Worm (Caenorhabditis elegans): ENCODE data around the gene ctsa-4.1.

Gene ctsa-4.1

DNA sequence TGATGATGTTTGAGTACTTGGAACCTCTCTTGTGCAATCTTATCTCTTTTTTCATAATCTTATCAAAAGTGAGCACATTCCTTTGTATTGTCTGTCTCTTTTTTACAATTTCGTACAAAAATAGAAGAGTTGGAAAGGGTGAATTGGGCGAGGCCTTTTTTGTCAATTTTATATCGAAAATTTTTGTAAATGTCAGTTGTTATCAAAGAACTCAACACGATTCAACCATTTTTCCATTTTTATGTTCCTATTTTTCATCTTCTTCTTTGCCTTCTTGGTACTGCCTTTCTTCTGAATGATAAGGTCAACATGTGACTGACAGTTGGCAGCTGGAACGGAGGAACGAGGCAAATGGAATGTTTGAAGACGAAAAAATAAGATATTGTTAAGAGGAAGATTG, 47.0 kb downstream of the ctsa-4.1 start (continued):
- TF ChIP-seq D2030.7 (GFP tag; IDR thresholded peaks at IDR 0.05), result no peak
- peak; percentile 33 for TF ChIP-seq unc-62 (GFP tag; optimal IDR thresholded peaks at IDR 0.05)
- no peak for TF ChIP-seq rpc-1 (optimal IDR thresholded peaks at IDR 0.05)
- no peak for TF ChIP-seq rpc-1 (tag; optimal IDR thresholded peaks at IDR 0.05)
- no peak for TF ChIP-seq lir-1 (GFP tag; conservative IDR thresholded peaks at IDR 0.05)
- TF ChIP-seq lag-1 (GFP tag; IDR thresholded peaks at IDR 0.05), result no peak
- no peak for TF ChIP-seq ceh-100 (GFP tag; IDR thresholded peaks at IDR 0.05)
- TF ChIP-seq madf-3 (GFP tag; IDR thresholded peaks at IDR 0.05), result no peak
- TF ChIP-seq aptf-3 (GFP tag; IDR thresholded peaks at IDR 0.05), result no peak
- peak; percentile 53 for TF ChIP-seq ets-4 (GFP tag; optimal IDR thresholded peaks at IDR 0.05)
- TF ChIP-seq attf-5 (GFP tag; optimal IDR thresholded peaks at IDR 0.05), result no peak
- TF ChIP-seq dpl-1 (GFP tag; optimal IDR thresholded peaks at IDR 0.05), result no peak
- no peak for TF ChIP-seq ztf-28 (GFP tag; IDR thresholded peaks at IDR 0.05)
- no peak for TF ChIP-seq lin-35 (GFP tag; optimal IDR thresholded peaks at IDR 0.05)
- TF ChIP-seq let-607 (tag; optimal IDR thresholded peaks at IDR 0.05), result peak in 1 of 2 experiments; percentile 24
- TF ChIP-seq ztf-25 (GFP tag; IDR thresholded peaks at IDR 0.05), result no peak
- TF ChIP-seq cebp-1 (GFP tag; IDR thresholded peaks at IDR 0.05), result no peak
- TF ChIP-seq cebp-1 (tag; optimal IDR thresholded peaks at IDR 0.05), result peak; percentile 16
- TF ChIP-seq ztf-3 (GFP tag; optimal IDR thresholded peaks at IDR 0.05), result no peak
- TF ChIP-seq nhr-90 (tag; optimal IDR thresholded peaks at IDR 0.05), result no peak
- no peak for TF ChIP-seq snpc-3.4 (tag; optimal IDR thresholded peaks at IDR 0.05)
- TF ChIP-seq dpff-1 (tag; optimal IDR thresholded peaks at IDR 0.05), result no peak
- TF ChIP-seq mcd-1 (GFP tag; IDR thresholded peaks at IDR 0.05), result no peak
- peak; percentile 26; the same call in 1 of the 2 replicates for TF ChIP-seq egl-44 (GFP tag; IDR thresholded peaks at IDR 0.05)
- TF ChIP-seq lin-40 (tag; optimal IDR thresholded peaks at IDR 0.05), result peak; percentile 12
- TF ChIP-seq F23B12.7 (tag; optimal IDR thresholded peaks at IDR 0.05; ENCODE audit: insufficient read depth), result peak; percentile 57
- peak; percentile 90 for TF ChIP-seq nhr-80 (tag; optimal IDR thresholded peaks at IDR 0.05)
- TF ChIP-seq nfya-1 (tag; optimal IDR thresholded peaks at IDR 0.05; ENCODE audit: borderline replicate concordance, insufficient read depth), result no peak
- TF ChIP-seq Y56A3A.18 (GFP tag; IDR thresholded peaks at IDR 0.05), result no peak
- TF ChIP-seq F49E8.2 (tag; optimal IDR thresholded peaks at IDR 0.05; ENCODE audit: insufficient read depth), result no peak
- no peak for TF ChIP-seq nfya-2 (GFP tag; IDR thresholded peaks at IDR 0.05)
- TF ChIP-seq him-1 (tag; optimal IDR thresholded peaks at IDR 0.05), result no peak
- TF ChIP-seq mel-28 (tag; optimal IDR thresholded peaks at IDR 0.05; ENCODE audit: borderline replicate concordance), result no peak
- TF ChIP-seq pbrm-1 (GFP tag; IDR thresholded peaks at IDR 0.05), result no peak
- no peak for TF ChIP-seq hmg-20 (GFP tag; IDR thresholded peaks at IDR 0.05)
- no peak for TF ChIP-seq akir-1 (GFP tag; optimal IDR thresholded peaks at IDR 0.05)
- TF ChIP-seq ceh-58 (GFP tag; IDR thresholded peaks at IDR 0.05), result no peak

- TF ChIP-seq attf-6 (GFP tag; IDR thresholded peaks at IDR 0.05) (no peak), hlh-12 (tag; optimal IDR thresholded peaks at IDR 0.05) (no peak), madf-8 (GFP tag; conservative IDR thresholded peaks at IDR 0.05) (no peak), hrde-1 (tag; optimal IDR thresholded peaks at IDR 0.05; ENCODE audit: borderline replicate concordance) (no peak), tbx-9 (tag; optimal IDR thresholded peaks at IDR 0.05; ENCODE audit: borderline replicate concordance) (no peak), ztf-25 (GFP tag; IDR thresholded peaks at IDR 0.05) (no peak), repo-1 (tag; optimal IDR thresholded peaks at IDR 0.05) (no peak), madf-3 (GFP tag; IDR thresholded peaks at IDR 0.05) (no peak), nhr-179 (tag; optimal IDR thresholded peaks at IDR 0.05) (no peak), F57A8.1 (GFP tag; optimal IDR thresholded peaks at IDR 0.05) (no peak), ceh-40 (GFP tag; IDR thresholded peaks at IDR 0.05) (no peak), T07F8.4 (tag; optimal IDR thresholded peaks at IDR 0.05) (no peak), let-607 (tag; optimal IDR thresholded peaks at IDR 0.05) (no peak), cebp-1 (GFP tag; IDR thresholded peaks at IDR 0.05) (no peak), cebp-1 (tag; optimal IDR thresholded peaks at IDR 0.05) (no peak), Y95B8A.8 (GFP tag; IDR thresholded peaks at IDR 0.05) (no peak), let-526 (GFP tag; IDR thresholded peaks at IDR 0.05) (no peak), bed-2 (GFP tag; IDR thresholded peaks at IDR 0.05) (no peak)
These were observed 51.2 kb downstream of the ctsa-4.1 start for ce11 chrII:6417999-6418398.
